Fruit fly (Drosophila melanogaster): ENCODE results near the gene Prosbeta7.
A peak's percentile ranks its signal among the peaks of the same experiment; 100 is the strongest.

The Prosbeta7 gene

DNA sequence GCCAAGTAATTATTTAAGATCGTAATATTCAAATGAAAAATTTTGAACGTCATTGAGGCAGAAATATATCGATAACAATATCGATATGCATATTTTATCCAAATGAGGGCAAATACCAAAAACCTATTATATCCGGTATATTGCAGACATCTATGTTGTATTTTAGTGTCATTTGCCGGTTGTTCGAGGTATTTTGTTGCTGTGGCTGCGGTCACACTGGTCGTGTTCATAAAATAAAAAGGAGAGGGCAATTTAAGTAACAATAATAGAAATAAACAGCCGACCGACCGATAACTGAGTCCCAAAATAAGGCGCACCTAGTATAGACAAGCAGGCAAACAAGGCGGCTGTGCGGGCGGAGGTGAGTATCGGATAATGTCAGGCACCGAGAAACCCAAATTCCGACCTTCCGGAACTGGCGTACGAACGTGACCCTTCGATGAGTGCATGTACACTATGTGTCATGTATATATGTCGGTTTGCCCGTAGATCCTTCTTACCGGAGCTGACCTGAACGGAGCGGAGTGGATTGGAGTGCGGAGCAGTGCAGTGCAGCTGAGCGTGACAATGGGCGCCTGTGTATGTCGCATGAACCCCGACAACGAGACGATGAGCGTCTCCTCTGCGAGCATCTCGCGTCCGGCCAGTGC lies 35.7 kb upstream of the Prosbeta7 start, which contains the start of gene CG1172 (continued):
- TF ChIP-seq CG9797 (GFP tag; optimal IDR thresholded peaks at IDR 0.05) (peak; percentile 85), mirr (GFP tag; optimal IDR thresholded peaks at IDR 0.05) (peak; percentile 7), Xrp1 (GFP tag; IDR thresholded peaks at IDR 0.05) (no peak), Taf1 (GFP tag; IDR thresholded peaks at IDR 0.05) (no peak), CG12942 (GFP tag; optimal IDR thresholded peaks at IDR 0.05) (no peak), CG2116 (GFP tag; optimal IDR thresholded peaks at IDR 0.05) (peak; percentile 73), CG16813 (GFP tag; IDR thresholded peaks at IDR 0.05; ENCODE audit: partially characterized antibody) (peak; percentile 79), sug (tag; optimal IDR thresholded peaks at IDR 0.05) (peak; percentile 25), Dref (GFP tag; IDR thresholded peaks at IDR 0.05) (peak; percentile 75), dmrt11E (tag; optimal IDR thresholded peaks at IDR 0.05) (peak; percentile 19), dpn (GFP tag; optimal IDR thresholded peaks at IDR 0.05) (peak in 1 of 2 experiments; percentile 3), Ets65A (GFP tag) (peak; percentile 77), Atf-2 (GFP tag; optimal IDR thresholded peaks at IDR 0.05) (no peak), CG13287 (GFP tag; IDR thresholded peaks at IDR 0.05; ENCODE audit: partially characterized antibody) (peak; percentile 88), MESR4 (GFP tag; optimal IDR thresholded peaks at IDR 0.05) (peak; percentile 85), Hey (tag; optimal IDR thresholded peaks at IDR 0.05) (no peak), CG30020 (tag; optimal IDR thresholded peaks at IDR 0.05) (peak; percentile 53), run (tag; optimal IDR thresholded peaks at IDR 0.05) (no peak), stwl (tag; optimal IDR thresholded peaks at IDR 0.05) (peak; percentile 96), CG17186 (GFP tag; optimal IDR thresholded peaks at IDR 0.05) (peak; percentile 1), tx (GFP tag; optimal IDR thresholded peaks at IDR 0.05) (no peak), ap (GFP tag; IDR thresholded peaks at IDR 0.05) (no peak), Dll (GFP tag; IDR thresholded peaks at IDR 0.05; ENCODE audit: partially characterized antibody) (peak; percentile 84), CHES-1-like (GFP tag; optimal IDR thresholded peaks at IDR 0.05) (peak; percentile 18), zen2 (GFP tag; IDR thresholded peaks at IDR 0.05; ENCODE audit: partially characterized antibody) (peak; percentile 60; the same call in 2 of the 3 replicates), Sin3A (optimal IDR thresholded peaks at IDR 0.05) (peak; percentile 12), MBD-R2 (GFP tag; IDR thresholded peaks at IDR 0.05) (peak; percentile 59), CG3838 (GFP tag; optimal IDR thresholded peaks at IDR 0.05) (no peak), E2f2 (GFP tag; IDR thresholded peaks at IDR 0.05) (peak; percentile 85), Pdp1 (GFP tag; optimal IDR thresholded peaks at IDR 0.05) (peak in 1 of 2 experiments; percentile 42), Sry-δ (GFP tag; optimal IDR thresholded peaks at IDR 0.05) (peak; percentile 70), insv (GFP tag; optimal IDR thresholded peaks at IDR 0.05) (peak in 1 of 2 experiments; percentile 6), vvl (GFP tag; IDR thresholded peaks at IDR 0.05) (peak; percentile 88), CG14860 (GFP tag; IDR thresholded peaks at IDR 0.05; ENCODE audit: partially characterized antibody) (peak; percentile 28; the same call in 1 of the 3 replicates), Meics (GFP tag; optimal IDR thresholded peaks at IDR 0.05) (peak; percentile 5), chinmo (GFP tag; IDR thresholded peaks at IDR 0.05; ENCODE audit: partially characterized antibody) (0 out of 4 replicates have a peak, but pooled peaks have one; percentile 48), dimm (GFP tag; IDR thresholded peaks at IDR 0.05) (no peak), CG10431 (GFP tag; optimal IDR thresholded peaks at IDR 0.05) (peak; percentile 27), crp (GFP tag; optimal IDR thresholded peaks at IDR 0.05) (peak in 1 of 2 experiments; percentile 21), CG34224 (GFP tag; IDR thresholded peaks at IDR 0.05; ENCODE audit: partially characterized antibody) (peak; percentile 76), YL-1 (GFP tag; optimal IDR thresholded peaks at IDR 0.05) (peak; percentile 77), kni (GFP tag; optimal IDR thresholded peaks at IDR 0.05) (no peak), BEAF-32 (GFP tag; optimal IDR thresholded peaks at IDR 0.05) (peak; percentile 81), B-H2 (GFP tag; optimal IDR thresholded peaks at IDR 0.05) (peak; percentile 29), CG15269 (tag; optimal IDR thresholded peaks at IDR 0.05) (peak; percentile 1), Rfx (GFP tag; IDR thresholded peaks at IDR 0.05) (peak; percentile 11; the same call in 1 of the 2 replicates), CG6791 (GFP tag; IDR thresholded peaks at IDR 0.05; ENCODE audit: partially characterized antibody) (peak; percentile 74), cwo (GFP tag; optimal IDR thresholded peaks at IDR 0.05) (no peak)
